Worm (Caenorhabditis elegans) whole organism, early embryonic: Measurements from ENCODE around the gene ZC449.7.

ENCODE experiments used
- B0310.2 ChIP-seq: sonication (generic microtip); optimal IDR thresholded peaks from 2 replicates; lab custom pipeline; 2016; ENCODE audit warnings: mild to moderate bottlenecking, missing genetic modification characterization, missing compliant biosample characterization
- F13C5.2 ChIP-seq: sonication (generic microtip); optimal IDR thresholded peaks from 2 replicates; lab custom pipeline; 2017; ENCODE audit warnings: mild to moderate bottlenecking, missing genetic modification characterization, inconsistent platforms, missing compliant biosample characterization
- aly-1 ChIP-seq: sonication (generic microtip); optimal IDR thresholded peaks from 2 replicates; lab custom pipeline; 2016; ENCODE audit warnings: missing genetic modification characterization, missing compliant biosample characterization
- ama-1 ChIP-seq: fragments of 150-350 bp; optimal IDR thresholded peaks from 2 replicates; lab custom pipeline; 2014
- ceh-13 ChIP-seq: fragments of 200-800 bp; sonication (Bioruptor generic); optimal IDR thresholded peaks from 2 replicates; lab custom pipeline; 2018; ENCODE audit warnings: mild to moderate bottlenecking, missing genetic modification characterization, missing compliant biosample characterization
- ceh-36 ChIP-seq: sonication (generic microtip); optimal IDR thresholded peaks from 2 replicates; lab custom pipeline; 2016; ENCODE audit warnings: missing genetic modification characterization, inconsistent platforms, missing compliant biosample characterization
- ets-7 ChIP-seq: sonication (generic microtip); optimal IDR thresholded peaks from 2 replicates; lab custom pipeline; 2016; ENCODE audit warnings: missing genotype, missing genetic modification characterization, missing compliant biosample characterization
- flt-1 ChIP-seq: fragments of 200-800 bp; sonication (Bioruptor generic); IDR thresholded peaks from 2 replicates; pipeline ENCODE4 v1.3.6; 2022; ENCODE audit warnings: missing genetic modification characterization, missing compliant biosample characterization
- hmbx-1 ChIP-seq: sonication (generic microtip); optimal IDR thresholded peaks from 2 replicates; lab custom pipeline; 2016; ENCODE audit warnings: mild to moderate bottlenecking, missing genetic modification characterization, missing compliant biosample characterization
- hmg-4 ChIP-seq: fragments of 200-800 bp; sonication (Bioruptor generic); optimal IDR thresholded peaks from 2 replicates; lab custom pipeline; 2018; ENCODE audit warnings: mild to moderate bottlenecking, missing genetic modification characterization, missing compliant biosample characterization
- hnd-1 ChIP-seq: sonication (generic microtip); optimal IDR thresholded peaks from 2 replicates; lab custom pipeline; 2016; ENCODE audit warnings: missing genetic modification characterization, missing compliant biosample characterization
- pes-1 ChIP-seq: fragments of 200-800 bp; sonication (Bioruptor generic); IDR thresholded peaks from 2 replicates; pipeline ENCODE4 v1.3.6; 2022; ENCODE audit warnings: missing genetic modification reagents, missing genetic modification characterization, missing compliant biosample characterization
- scrt-1 ChIP-seq: fragments of 200-800 bp; sonication (Bioruptor generic); IDR thresholded peaks from 2 replicates; pipeline ENCODE4 v1.3.6; 2022; ENCODE audit warnings: missing genetic modification characterization, missing compliant biosample characterization
- sea-1 ChIP-seq: fragments of 200-800 bp; sonication (Bioruptor generic); conservative IDR thresholded peaks from 2 replicates; pipeline ENCODE4 v1.3.6; 2022; ENCODE audit warnings: missing genetic modification characterization, missing compliant biosample characterization
- tbx-11 ChIP-seq: fragments of 200-800 bp; sonication (Bioruptor generic); IDR thresholded peaks from 2 replicates; pipeline ENCODE4 v1.3.6; 2022; ENCODE audit warnings: missing genetic modification characterization, missing compliant biosample characterization
- tbx-37 ChIP-seq: fragments of 200-800 bp; sonication (Bioruptor generic); conservative IDR thresholded peaks from 2 replicates; pipeline ENCODE4 v1.3.6; 2022; ENCODE audit warnings: missing genetic modification reagents, missing genetic modification characterization, missing compliant biosample characterization
- tra-4 ChIP-seq: sonication (generic microtip); optimal IDR thresholded peaks from 2 replicates; lab custom pipeline; 2017; ENCODE audit warnings: missing genetic modification characterization, missing compliant biosample characterization

The ZC449.7 gene

DNA sequence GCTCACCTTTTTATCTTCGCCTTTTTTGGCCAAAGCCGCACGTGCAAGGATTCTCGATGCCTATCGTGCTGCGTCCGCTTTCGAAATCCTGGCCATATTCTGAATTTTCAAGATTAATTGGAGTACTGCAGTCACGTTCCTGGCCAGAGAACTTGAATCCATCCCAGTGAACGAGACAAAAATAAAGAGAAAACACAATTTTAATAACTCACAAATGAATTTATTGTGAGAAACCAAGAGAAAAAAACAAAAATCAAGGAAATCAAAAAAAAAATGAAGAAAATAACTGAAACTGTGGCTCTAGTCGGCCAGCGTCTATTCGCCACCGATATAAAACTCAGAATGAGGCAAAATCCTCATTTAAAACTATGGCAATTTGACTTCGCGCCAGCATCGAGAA lies 45.3 kb downstream of the ZC449.7 start, which contains the start of gene C24H10.4:
TSS of gene C24H10.4 (minus strand) at position 101 of the 400 bp plus-strand sequence.
- TF ChIP-seq flt-1 (no peak), ama-1 (no peak), F13C5.2 (tag; lab: Kevin White, UChicago) (no peak), hmg-4 (GFP tag; lab: Kevin White, UChicago) (no peak), pes-1 (GFP tag; lab: Robert Waterston, UW) (no peak)

DNA sequence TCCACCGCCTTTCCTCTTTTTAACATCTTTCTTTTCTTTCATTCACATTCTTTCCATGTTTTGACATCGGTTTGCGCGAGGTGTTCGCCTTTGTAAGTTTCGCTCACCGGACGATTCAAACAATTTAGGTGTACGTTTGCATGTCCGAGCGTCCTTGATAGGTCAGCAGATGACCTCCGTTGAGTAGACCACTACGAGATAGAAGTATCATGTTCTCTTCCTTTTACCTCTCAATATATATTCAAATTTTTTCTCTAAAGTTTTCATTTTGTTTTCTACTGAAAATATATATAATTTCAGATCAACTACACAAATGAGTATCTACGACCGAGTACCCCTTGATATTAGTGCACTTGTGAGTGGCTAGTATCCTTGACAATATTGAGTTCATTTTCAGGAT lies 46.9 kb downstream of the ZC449.7 start, which contains the start of gene C24H10.3:
TSS of gene C24H10.3 (plus strand) at position 301 of the 400 bp plus-strand sequence.
- TF ChIP-seq tbx-11 (GFP tag; lab: Robert Waterston, UW) (no peak), hmbx-1 (no peak), scrt-1 (GFP tag; lab: Robert Waterston, UW) (no peak), ceh-36 (no peak), tra-4 (tag; lab: Kevin White, UChicago) (no peak)

DNA sequence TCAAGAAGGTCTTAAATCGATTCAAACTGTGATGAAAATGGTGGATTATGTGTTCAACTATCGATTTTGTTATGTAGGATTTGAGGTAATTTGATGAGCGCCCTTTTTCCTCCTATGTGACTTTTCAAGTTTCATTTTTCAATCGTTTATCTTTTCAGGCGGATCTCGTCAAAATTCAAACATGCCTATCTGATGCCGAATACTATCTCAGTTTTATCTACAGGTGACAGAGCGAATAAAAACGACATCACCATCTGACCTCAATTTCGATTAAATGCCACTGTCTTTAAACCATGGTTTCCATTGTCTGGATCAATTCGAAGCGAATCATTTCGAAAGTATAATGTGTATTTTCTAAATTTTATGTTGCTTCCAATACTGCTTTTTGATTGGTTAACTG lies 47.9 kb downstream of the ZC449.7 start:
- no peak for TF ChIP-seq hmbx-1
- TF ChIP-seq hnd-1 (tag; lab: Kevin White, UChicago): no peak
- no peak for TF ChIP-seq tbx-37 (GFP tag; lab: Robert Waterston, UW)
- no peak for TF ChIP-seq aly-1 (tag; lab: Kevin White, UChicago)
- TF ChIP-seq hmg-4 (GFP tag; lab: Kevin White, UChicago): no peak
- no peak for TF ChIP-seq ama-1
- TF ChIP-seq ceh-13 (GFP tag; lab: Kevin White, UChicago): no peak
- TF ChIP-seq tra-4 (tag; lab: Kevin White, UChicago): no peak
- no peak for TF ChIP-seq sea-1 (GFP tag; lab: Robert Waterston, UW)
- TF ChIP-seq B0310.2 (tag; lab: Kevin White, UChicago): no peak
- no peak for TF ChIP-seq scrt-1 (GFP tag; lab: Robert Waterston, UW)
- no peak for TF ChIP-seq ets-7 (tag; lab: Kevin White, UChicago)

DNA sequence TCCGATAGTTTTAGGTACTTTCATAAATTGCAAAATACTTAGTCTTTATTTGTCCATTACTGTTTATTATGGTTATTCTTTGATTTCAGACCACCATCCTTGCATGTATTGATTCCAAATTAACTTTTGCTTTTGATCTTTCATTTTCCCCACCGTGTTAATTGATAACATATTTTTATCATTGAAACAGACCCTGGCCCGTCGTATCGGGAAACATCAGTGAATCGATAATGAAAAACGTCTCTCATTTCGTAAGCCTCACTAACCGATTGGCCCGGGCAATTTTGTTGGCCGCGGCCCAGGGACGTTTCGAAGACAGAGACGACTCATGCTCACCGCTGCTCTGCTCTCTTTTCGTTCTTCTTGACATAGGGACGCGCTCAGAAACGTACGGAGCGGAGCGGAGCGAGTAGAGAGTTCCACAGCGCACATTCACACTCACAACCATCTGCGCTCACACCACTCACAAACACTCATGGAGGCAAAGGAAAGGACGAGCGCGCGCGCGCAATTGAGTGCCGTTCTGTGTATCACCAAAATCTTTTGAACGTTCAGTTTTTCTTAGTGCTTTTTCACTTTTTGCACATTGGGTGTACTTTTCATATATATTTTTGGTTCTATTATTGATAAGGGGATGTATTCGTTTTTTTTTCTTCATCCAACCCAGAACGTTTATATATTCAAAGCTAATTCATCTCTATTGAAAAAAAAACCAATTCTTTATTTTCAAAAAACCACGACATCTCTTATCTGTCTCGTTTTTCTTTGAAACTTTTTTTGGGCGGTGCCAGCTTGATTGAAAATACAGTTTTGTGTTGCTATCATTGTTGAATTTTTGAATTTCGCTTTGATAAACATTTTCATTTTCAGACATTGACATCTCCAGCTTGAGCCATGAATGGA lies 50.1 kb downstream of the ZC449.7 start, which contains the start of gene C24H10.2:
TSS of gene C24H10.2 (plus strand) at position 853 of the 903 bp plus-strand sequence.
- TF ChIP-seq hmg-4 (GFP tag; lab: Kevin White, UChicago): peak; percentile 70
- TF ChIP-seq aly-1 (tag; lab: Kevin White, UChicago): peak; percentile 54
- peak; percentile 80 for TF ChIP-seq F13C5.2 (tag; lab: Kevin White, UChicago)
- TF ChIP-seq ets-7 (tag; lab: Kevin White, UChicago): no peak
- 0 out of 2 replicates have a peak, but pooled peaks have one; percentile 13 for TF ChIP-seq sea-1 (GFP tag; lab: Robert Waterston, UW)
